Worm (Caenorhabditis elegans): ENCODE results near the gene lips-3.
A peak's percentile ranks its signal among the peaks of the same experiment; 100 is the strongest.

Gene lips-3

DNA sequence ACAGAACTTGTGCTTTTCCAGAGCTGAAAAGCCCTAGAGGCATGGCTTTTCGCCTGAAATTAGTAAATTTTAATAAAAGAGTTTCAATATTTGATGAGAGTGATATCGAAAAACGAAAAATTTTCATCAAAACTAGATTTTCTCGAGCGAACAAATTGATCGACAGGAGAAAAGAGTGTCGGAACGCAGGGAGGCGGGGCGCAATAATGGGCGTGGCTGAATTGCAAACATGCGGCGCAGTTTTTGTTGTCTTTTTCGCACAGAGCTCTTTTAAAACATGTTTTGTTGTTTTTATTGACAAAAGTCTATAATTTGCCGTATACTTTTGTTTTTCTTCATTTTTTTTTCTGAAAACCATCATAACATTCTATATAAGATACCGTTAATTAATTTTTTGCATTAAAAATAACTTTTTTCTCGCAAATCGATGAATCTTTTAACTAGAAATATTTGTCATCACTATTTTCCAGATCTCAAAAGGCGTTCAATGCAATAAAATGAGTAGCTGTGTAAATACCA lies 37.9 kb upstream of the lips-3 start, which contains the start of the genes sel-5 and wdr-48:
TSS of gene sel-5 (minus strand) at position 53 of the 519 bp plus-strand sequence.
TSS of gene wdr-48 (plus strand) at position 469 of the 519 bp plus-strand sequence.
- no peak for TF ChIP-seq snpc-4 (GFP tag; optimal IDR thresholded peaks at IDR 0.05)
- peak in 2 of 4 experiments; percentile 22 to 26 for TF ChIP-seq snpc-4 (tag; optimal IDR thresholded peaks at IDR 0.05)
- no peak for TF ChIP-seq him-1 (tag; optimal IDR thresholded peaks at IDR 0.05)
- peak; percentile 28 for TF ChIP-seq nhr-80 (tag; optimal IDR thresholded peaks at IDR 0.05)
- peak; percentile 15 for TF ChIP-seq attf-5 (GFP tag; optimal IDR thresholded peaks at IDR 0.05)
- TF ChIP-seq F23B12.7 (tag; optimal IDR thresholded peaks at IDR 0.05; ENCODE audit: insufficient read depth): peak; percentile 52
- no peak for TF ChIP-seq snpc-1.3 (tag; optimal IDR thresholded peaks at IDR 0.05; ENCODE audit: insufficient read depth)

DNA sequence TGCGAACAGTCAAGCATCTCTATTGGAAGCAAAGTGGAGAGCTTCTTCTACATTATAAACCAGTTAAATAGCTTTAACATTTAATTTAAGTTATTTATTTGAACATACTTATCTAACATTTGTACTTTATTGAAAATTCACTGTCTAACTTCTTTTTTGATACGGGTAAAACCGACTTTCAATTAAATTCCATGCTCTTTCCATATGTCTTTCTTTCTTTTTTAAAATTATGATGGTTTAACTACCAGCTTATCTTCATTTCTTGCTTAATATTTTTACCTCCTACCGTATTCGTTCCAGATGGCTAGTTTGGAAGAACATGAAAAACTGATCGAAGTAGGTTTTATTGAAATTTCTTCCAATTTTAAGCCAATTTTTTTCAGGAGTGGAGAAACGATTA lies 34.8 kb upstream of the lips-3 start, which contains the start of gene F35G12.12:
TSS of gene F35G12.12 (plus strand) at position 301 of the 400 bp plus-strand sequence.
- no peak for TF ChIP-seq ets-4 (GFP tag; optimal IDR thresholded peaks at IDR 0.05)
- TF ChIP-seq akir-1 (GFP tag; optimal IDR thresholded peaks at IDR 0.05): no peak
- TF ChIP-seq F57A8.1 (GFP tag; optimal IDR thresholded peaks at IDR 0.05): no peak
- TF ChIP-seq snpc-1.3 (tag; optimal IDR thresholded peaks at IDR 0.05; ENCODE audit: insufficient read depth): no peak
- TF ChIP-seq him-1 (tag; optimal IDR thresholded peaks at IDR 0.05): no peak
- TF ChIP-seq atf-7 (tag; optimal IDR thresholded peaks at IDR 0.05): no peak
- no peak for TF ChIP-seq ceh-58 (GFP tag; IDR thresholded peaks at IDR 0.05)

DNA sequence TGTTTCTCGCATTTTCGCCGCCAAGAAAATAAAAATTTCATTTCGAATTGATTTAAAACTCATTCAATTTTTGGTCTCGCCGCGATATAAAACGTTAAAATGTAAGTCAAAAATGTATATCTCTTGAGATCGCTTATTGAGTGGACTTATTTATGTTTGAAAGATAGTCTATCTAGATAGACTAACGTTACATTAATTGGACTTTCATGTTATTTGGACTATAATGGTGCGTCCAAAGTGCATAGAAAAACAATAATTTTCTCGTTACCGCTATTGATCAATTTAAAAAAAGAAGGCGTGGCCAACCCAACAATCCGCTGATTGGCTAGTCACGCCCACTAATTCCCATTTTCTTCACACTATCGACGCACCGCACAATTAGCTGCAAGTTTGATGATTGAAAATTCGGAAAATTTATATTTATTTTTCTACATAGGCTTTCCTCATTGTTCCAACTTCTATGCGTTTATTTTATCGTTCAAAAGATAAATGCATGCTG lies 32.2 kb upstream of the lips-3 start, which contains the start of gene F35G12.5:
TSS of gene F35G12.5 (plus strand) at position 51 of the 499 bp plus-strand sequence.
- TF ChIP-seq F33H1.4 (GFP tag; IDR thresholded peaks at IDR 0.05) (no peak), nfyb-1 (GFP tag; IDR thresholded peaks at IDR 0.05) (peak; percentile 81)

DNA sequence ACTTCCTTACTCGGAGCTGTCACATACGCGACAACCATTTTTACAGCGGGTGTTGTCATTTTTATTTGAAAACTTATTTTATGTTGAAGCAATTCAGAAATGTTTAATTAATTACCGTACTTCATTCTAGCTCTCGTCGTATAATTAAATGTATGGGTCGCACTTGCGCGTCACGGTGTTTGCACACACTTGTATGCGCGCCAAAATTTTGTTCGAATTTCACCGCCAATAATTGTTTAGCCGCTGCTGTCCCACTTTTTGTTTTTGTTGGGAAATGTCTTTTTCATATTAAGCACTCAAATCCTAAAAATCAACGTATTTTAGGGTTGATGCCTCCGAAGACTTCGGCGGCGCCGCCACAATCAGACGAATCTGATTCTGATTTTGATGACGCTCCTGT lies 29.2 kb upstream of the lips-3 start, which contains the start of the genes F35G12.7 and smc-4:
TSS of gene F35G12.7 (minus strand) at position 154 of the 400 bp plus-strand sequence.
TSS of gene smc-4 (plus strand) at position 325 of the 400 bp plus-strand sequence.
- TF ChIP-seq F33H1.4 (GFP tag; IDR thresholded peaks at IDR 0.05): peak; percentile 70
- peak; percentile 67 for TF ChIP-seq nfyb-1 (GFP tag; IDR thresholded peaks at IDR 0.05)
- no peak for TF ChIP-seq attf-3 (GFP tag; conservative IDR thresholded peaks at IDR 0.05)
- no peak for TF ChIP-seq attf-6 (GFP tag; IDR thresholded peaks at IDR 0.05)
- peak; percentile 76 for TF ChIP-seq snpc-3.4 (tag; optimal IDR thresholded peaks at IDR 0.05)
- no peak for TF ChIP-seq pha-4 (tag; optimal IDR thresholded peaks at IDR 0.05)
- TF ChIP-seq F52B5.7 (tag; optimal IDR thresholded peaks at IDR 0.05): no peak
- TF ChIP-seq ztf-18 (tag; optimal IDR thresholded peaks at IDR 0.05): peak; percentile 19
- no peak for TF ChIP-seq ccch-3 (GFP tag; optimal IDR thresholded peaks at IDR 0.05)
- peak; percentile 30 for TF ChIP-seq tbp1 (GFP tag; optimal IDR thresholded peaks at IDR 0.05)
- TF ChIP-seq F57C9.4 (tag; optimal IDR thresholded peaks at IDR 0.05): no peak
- TF ChIP-seq ceh-79 (tag; optimal IDR thresholded peaks at IDR 0.05): no peak
- peak; percentile 43; the same call in 1 of the 2 replicates for TF ChIP-seq pbrm-1 (GFP tag; IDR thresholded peaks at IDR 0.05)
- peak; percentile 68; the same call in 1 of the 2 replicates for TF ChIP-seq Y53G8AR.9 (GFP tag; conservative IDR thresholded peaks at IDR 0.05)
- no peak for TF ChIP-seq egl-18 (GFP tag; IDR thresholded peaks at IDR 0.05)
- no peak for TF ChIP-seq T26A5.8 (tag; optimal IDR thresholded peaks at IDR 0.05)
- TF ChIP-seq lir-1 (GFP tag; conservative IDR thresholded peaks at IDR 0.05): peak; percentile 54; the same call in 1 of the 2 replicates
- peak; percentile 24 for TF ChIP-seq die-1 (tag; optimal IDR thresholded peaks at IDR 0.05)
- TF ChIP-seq efl-1 (GFP tag; optimal IDR thresholded peaks at IDR 0.05): peak; percentile 94
- TF ChIP-seq ekl-4 (GFP tag; IDR thresholded peaks at IDR 0.05): peak; percentile 66
- no peak for TF ChIP-seq hmg-20 (GFP tag; IDR thresholded peaks at IDR 0.05)
- no peak for TF ChIP-seq F55B11.4 (tag; optimal IDR thresholded peaks at IDR 0.05; ENCODE audit: borderline replicate concordance, insufficient read depth)
- no peak for TF ChIP-seq nhr-80 (tag; optimal IDR thresholded peaks at IDR 0.05)
- no peak for TF ChIP-seq bed-2 (GFP tag; IDR thresholded peaks at IDR 0.05)
- TF ChIP-seq zfh-2 (GFP tag; conservative IDR thresholded peaks at IDR 0.05): no peak
- peak in 1 of 3 experiments; percentile 62 for TF ChIP-seq lin-35 (GFP tag; optimal IDR thresholded peaks at IDR 0.05)
- TF ChIP-seq C06A6.2 (GFP tag; conservative IDR thresholded peaks at IDR 0.05): no peak
- no peak for TF ChIP-seq dpff-1 (tag; optimal IDR thresholded peaks at IDR 0.05)
- no peak for TF ChIP-seq Y56A3A.18 (GFP tag; IDR thresholded peaks at IDR 0.05)
- peak; percentile 21 for TF ChIP-seq snpc-1.1 (tag; optimal IDR thresholded peaks at IDR 0.05; ENCODE audit: insufficient read depth)
